Worm (Caenorhabditis elegans): Measurements from ENCODE around the gene AC3.5.

The AC3.5 gene

ce11 chrV:10355773-10356335 lies 32.5 kb upstream of the AC3.5 start, which contains the start of gene sluh-7 (continued):
- TF ChIP-seq dsc-1 (tag; optimal IDR thresholded peaks at IDR 0.05) (peak; percentile 91), fkh-10 (GFP tag; optimal IDR thresholded peaks at IDR 0.05) (no peak), ets-5 (GFP tag; IDR thresholded peaks at IDR 0.05) (no peak), nhr-85 (tag) (peak; percentile 95), unc-98 (GFP tag; IDR thresholded peaks at IDR 0.05) (peak; percentile 85), skn-1 (tag; optimal IDR thresholded peaks at IDR 0.05) (peak; percentile 73), sox-4 (tag; optimal IDR thresholded peaks at IDR 0.05) (peak; percentile 90), nhr-20 (tag; optimal IDR thresholded peaks at IDR 0.05) (peak; percentile 88), efl-3 (GFP tag; optimal IDR thresholded peaks at IDR 0.05) (peak; percentile 11), sptf-1 (tag; optimal IDR thresholded peaks at IDR 0.05) (no peak), lsy-2 (tag; optimal IDR thresholded peaks at IDR 0.05) (peak; percentile 82 to 84), lin-14 (GFP tag; optimal IDR thresholded peaks at IDR 0.05) (peak; percentile 81), ceh-82 (tag; optimal IDR thresholded peaks at IDR 0.05) (peak; percentile 69 to 78 (median 74)), ceh-63 (GFP tag; optimal IDR thresholded peaks at IDR 0.05) (no peak), elt-3 (tag; optimal IDR thresholded peaks at IDR 0.05) (peak in 2 of 6 experiments; percentile 54 to 71), ztf-4 (tag; optimal IDR thresholded peaks at IDR 0.05) (no peak), F16B12.6 (tag; optimal IDR thresholded peaks at IDR 0.05) (peak; percentile 6), isw-1 (GFP tag; IDR thresholded peaks at IDR 0.05) (peak; percentile 82), fos-1 (tag; optimal IDR thresholded peaks at IDR 0.05) (peak; percentile 44), elt-2 (tag; optimal IDR thresholded peaks at IDR 0.05) (peak; percentile 65), hlh-17 (GFP tag; optimal IDR thresholded peaks at IDR 0.05; ENCODE audit: borderline replicate concordance) (no peak), unc-86 (tag; optimal IDR thresholded peaks at IDR 0.05) (peak; percentile 82), rnt-1 (tag; optimal IDR thresholded peaks at IDR 0.05) (peak; percentile 99), lin-39 (tag; optimal IDR thresholded peaks at IDR 0.05) (peak; percentile 65), mef-2 (tag; optimal IDR thresholded peaks at IDR 0.05) (peak; percentile 12), C16A3.4 (tag; optimal IDR thresholded peaks at IDR 0.05) (peak; percentile 62), zag-1 (tag; optimal IDR thresholded peaks at IDR 0.05) (no peak), unc-130 (tag; optimal IDR thresholded peaks at IDR 0.05) (peak; percentile 71), aha-1 (tag; optimal IDR thresholded peaks at IDR 0.05) (no peak), zip-4 (GFP tag; optimal IDR thresholded peaks at IDR 0.05) (peak; percentile 20), efl-1 (optimal IDR thresholded peaks at IDR 0.05) (peak; percentile 80 to 95), efl-1 (GFP tag; optimal IDR thresholded peaks at IDR 0.05 in 1 of 2) (peak; percentile 95 to 99), lin-15B (tag; optimal IDR thresholded peaks at IDR 0.05) (peak; percentile 79)

- TF ChIP-seq ets-5 (GFP tag; IDR thresholded peaks at IDR 0.05) (no peak), unc-30 (tag; optimal IDR thresholded peaks at IDR 0.05) (no peak), hlh-4 (tag; optimal IDR thresholded peaks at IDR 0.05) (no peak), pax-3 (tag; optimal IDR thresholded peaks at IDR 0.05) (no peak), skn-1 (tag; optimal IDR thresholded peaks at IDR 0.05) (no peak), efl-3 (GFP tag; optimal IDR thresholded peaks at IDR 0.05) (no peak), lir-3 (tag; optimal IDR thresholded peaks at IDR 0.05; ENCODE audit: poor library complexity) (no peak), ceh-63 (GFP tag; optimal IDR thresholded peaks at IDR 0.05) (no peak), lin-35 (GFP tag; optimal IDR thresholded peaks at IDR 0.05) (peak in 1 of 2 experiments; percentile 27), jun-1 (tag; optimal IDR thresholded peaks at IDR 0.05) (no peak), unc-62 (GFP tag; optimal IDR thresholded peaks at IDR 0.05) (no peak), ceh-8 (GFP tag; optimal IDR thresholded peaks at IDR 0.05) (no peak), unc-98 (GFP tag; IDR thresholded peaks at IDR 0.05) (no peak), grh-1 (GFP tag; IDR thresholded peaks at IDR 0.05) (no peak), efl-1 (optimal IDR thresholded peaks at IDR 0.05) (no peak), efl-1 (GFP tag; optimal IDR thresholded peaks at IDR 0.05 in 1 of 2) (peak in 1 of 2 experiments; percentile 80), nhr-84 (tag; optimal IDR thresholded peaks at IDR 0.05) (no peak), tbx-2 (tag; optimal IDR thresholded peaks at IDR 0.05) (no peak), nhr-237 (tag; optimal IDR thresholded peaks at IDR 0.05) (no peak)
Observed at ce11 chrV:10357467-10357953, 30.8 kb upstream of the AC3.5 start, which contains the start of gene ceeh-2. TSS of gene ceeh-2 (minus strand) at chrV:10357903.

Data from whole organism, L1 larva.